Worm (Caenorhabditis elegans) whole organism, early embryonic: ENCODE data around the gene ceh-14.

Source experiments
- F13C5.2 ChIP-seq: sonication (generic microtip); optimal IDR thresholded peaks from 2 replicates; lab custom pipeline; 2017; ENCODE audit warnings: mild to moderate bottlenecking, missing genetic modification characterization, inconsistent platforms, missing compliant biosample characterization
- aly-1 ChIP-seq: sonication (generic microtip); optimal IDR thresholded peaks from 2 replicates; lab custom pipeline; 2016; ENCODE audit warnings: missing genetic modification characterization, missing compliant biosample characterization
- ama-1 ChIP-seq: fragments of 150-350 bp; optimal IDR thresholded peaks from 2 replicates; lab custom pipeline; 2014
- ceh-13 ChIP-seq: fragments of 200-800 bp; sonication (Bioruptor generic); optimal IDR thresholded peaks from 2 replicates; lab custom pipeline; 2018; ENCODE audit warnings: mild to moderate bottlenecking, missing genetic modification characterization, missing compliant biosample characterization
- ceh-36 ChIP-seq: sonication (generic microtip); optimal IDR thresholded peaks from 2 replicates; lab custom pipeline; 2016; ENCODE audit warnings: missing genetic modification characterization, inconsistent platforms, missing compliant biosample characterization
- ets-7 ChIP-seq: sonication (generic microtip); optimal IDR thresholded peaks from 2 replicates; lab custom pipeline; 2016; ENCODE audit warnings: missing genotype, missing genetic modification characterization, missing compliant biosample characterization
- flt-1 ChIP-seq: fragments of 200-800 bp; sonication (Bioruptor generic); IDR thresholded peaks from 2 replicates; pipeline ENCODE4 v1.3.6; 2022; ENCODE audit warnings: missing genetic modification characterization, missing compliant biosample characterization
- hmbx-1 ChIP-seq: sonication (generic microtip); optimal IDR thresholded peaks from 2 replicates; lab custom pipeline; 2016; ENCODE audit warnings: mild to moderate bottlenecking, missing genetic modification characterization, missing compliant biosample characterization
- hmg-4 ChIP-seq: fragments of 200-800 bp; sonication (Bioruptor generic); optimal IDR thresholded peaks from 2 replicates; lab custom pipeline; 2018; ENCODE audit warnings: mild to moderate bottlenecking, missing genetic modification characterization, missing compliant biosample characterization
- hnd-1 ChIP-seq: sonication (generic microtip); optimal IDR thresholded peaks from 2 replicates; lab custom pipeline; 2016; ENCODE audit warnings: missing genetic modification characterization, missing compliant biosample characterization
- sea-1 ChIP-seq: fragments of 200-800 bp; sonication (Bioruptor generic); conservative IDR thresholded peaks from 2 replicates; pipeline ENCODE4 v1.3.6; 2022; ENCODE audit warnings: missing genetic modification characterization, missing compliant biosample characterization
- tbx-11 ChIP-seq: fragments of 200-800 bp; sonication (Bioruptor generic); IDR thresholded peaks from 2 replicates; pipeline ENCODE4 v1.3.6; 2022; ENCODE audit warnings: missing genetic modification characterization, missing compliant biosample characterization
- tbx-37 ChIP-seq: fragments of 200-800 bp; sonication (Bioruptor generic); conservative IDR thresholded peaks from 2 replicates; pipeline ENCODE4 v1.3.6; 2022; ENCODE audit warnings: missing genetic modification reagents, missing genetic modification characterization, missing compliant biosample characterization

ce11 chrX:7491521-7491920, 41.0 kb downstream of the ceh-14 start:
- no peak for TF ChIP-seq hmg-4 (GFP tag; lab: Kevin White, UChicago)
- TF ChIP-seq ama-1 (lab: Kevin White, UChicago) = no peak
- TF ChIP-seq sea-1 = no peak
- no peak for TF ChIP-seq flt-1 (GFP tag; lab: Robert Waterston, UW)
- no peak for TF ChIP-seq F13C5.2 (tag; lab: Kevin White, UChicago)
- no peak for TF ChIP-seq aly-1
- no peak for TF ChIP-seq hmbx-1 (tag; lab: Kevin White, UChicago)
- no peak for TF ChIP-seq tbx-11 (GFP tag; lab: Robert Waterston, UW)
- no peak for TF ChIP-seq ets-7
- TF ChIP-seq hnd-1 (tag; lab: Kevin White, UChicago) = no peak
- TF ChIP-seq ceh-36 = no peak
- TF ChIP-seq tbx-37 (GFP tag; lab: Robert Waterston, UW) = no peak
- no peak for TF ChIP-seq ceh-13 (GFP tag; lab: Kevin White, UChicago)
